Worm (Caenorhabditis elegans) whole organism, young adult: ENCODE results near the gene T26C11.8.

Experiments
- C17E4.6 ChIP-seq: fragments of 200-800 bp; sonication (Bioruptor generic); IDR thresholded peaks from 2 replicates; pipeline ENCODE4 v1.3.6; 2022; ENCODE audit warnings: missing genetic modification reagents, missing genetic modification characterization, missing compliant biosample characterization
- bed-1 ChIP-seq: fragments of 200-800 bp; sonication (Bioruptor generic); IDR thresholded peaks from 2 replicates; pipeline ENCODE4 v1.3.6; 2022; ENCODE audit warnings: missing genetic modification reagents, missing genetic modification characterization, missing compliant biosample characterization
- dpff-1 ChIP-seq: sonication (generic microtip); optimal IDR thresholded peaks from 2 replicates; lab custom pipeline; 2017; ENCODE audit warnings: mild to moderate bottlenecking, missing genetic modification characterization, missing compliant biosample characterization
- egrh-3 ChIP-seq: fragments of 200-800 bp; sonication (Bioruptor generic); IDR thresholded peaks from 2 replicates; pipeline ENCODE4 v1.3.6; 2022; ENCODE audit warnings: missing genetic modification reagents, missing genetic modification characterization, missing compliant biosample characterization
- lin-26 ChIP-seq: fragments of 200-800 bp; sonication (Bioruptor generic); IDR thresholded peaks from 2 replicates; pipeline ENCODE4 v1.3.6; 2022; ENCODE audit warnings: missing genetic modification reagents, missing genetic modification characterization, missing compliant biosample characterization
- madf-6 ChIP-seq: fragments of 200-800 bp; sonication (Bioruptor generic); IDR thresholded peaks from 2 replicates; pipeline ENCODE4 v1.3.6; 2022; ENCODE audit warnings: missing genetic modification reagents, missing genetic modification characterization, missing compliant biosample characterization
- nfya-1 ChIP-seq: sonication (generic microtip); optimal IDR thresholded peaks from 2 replicates; lab custom pipeline; 2017; ENCODE audit warnings: antibody characterized with exemption, missing compliant biosample characterization, missing genetic modification characterization, borderline replicate concordance; ENCODE audit not compliant: insufficient read depth
- snpc-4 ChIP-seq, 5 experiments: fragments of 150-350 bp in 1 of 5; sonication (generic microtip) in 4 of 5; optimal IDR thresholded peaks; 2 replicates each; lab custom pipeline; 2014 to 2018; ENCODE audit warnings: missing genetic modification characterization in 5 of 5, missing biosample characterization in 3 of 5, antibody characterized with exemption in 2 of 5, mild to moderate bottlenecking in 2 of 5, missing compliant biosample characterization in 2 of 5, missing genotype in 2 of 5, moderate library complexity in 2 of 5, missing genetic modification reagents in 1 of 5
- unc-62 ChIP-seq: fragments of 150-350 bp; optimal IDR thresholded peaks from 2 replicates; lab custom pipeline; 2014; ENCODE audit warnings: missing biosample characterization, missing genetic modification reagents, missing genetic modification characterization
- zim-3 ChIP-seq: sonication (generic microtip); optimal IDR thresholded peaks from 2 replicates; lab custom pipeline; 2017; ENCODE audit warnings: mild to moderate bottlenecking, missing genetic modification characterization, moderate library complexity, missing compliant biosample characterization

DNA sequence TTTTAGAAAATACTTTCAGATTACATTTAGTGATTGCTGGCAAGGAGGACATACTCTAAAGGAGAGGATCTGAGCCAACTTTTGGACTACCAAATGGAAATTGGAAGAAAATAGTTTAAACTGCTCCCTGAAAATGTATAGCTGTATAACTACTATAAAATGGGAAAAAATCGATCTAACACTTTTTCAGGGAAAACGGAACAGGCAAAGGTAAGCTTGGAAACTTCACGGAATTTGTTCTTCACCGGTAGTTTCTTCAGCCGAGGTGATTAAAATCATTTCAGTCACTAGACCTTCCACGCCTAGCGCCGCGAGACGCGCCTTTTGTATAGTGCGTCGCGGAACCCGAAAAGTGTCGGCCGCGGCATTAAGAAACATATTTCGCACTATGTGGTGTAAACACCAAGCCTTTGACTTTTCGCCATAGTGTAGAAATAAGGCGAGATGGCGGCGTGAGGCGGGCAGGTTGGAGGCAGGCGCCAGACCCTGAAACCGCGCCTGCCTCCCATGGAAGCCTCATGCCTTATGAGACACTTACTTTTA is 35.2 kb upstream of the T26C11.8 start, which contains the start of gene C14E2.5:
- TF ChIP-seq unc-62 (GFP tag; lab: Kevin White, UChicago) = no peak
- TF ChIP-seq dpff-1 (tag; lab: Kevin White, UChicago) = no peak
- TF ChIP-seq lin-26 (GFP tag; lab: Robert Waterston, UW) = no peak
- TF ChIP-seq nfya-1 (tag; lab: Kevin White, UChicago) = no peak
- TF ChIP-seq C17E4.6 (GFP tag; lab: Robert Waterston, UW) = no peak
- TF ChIP-seq snpc-4 (GFP tag; optimal IDR thresholded peaks at IDR 0.05; lab: Kevin White, UChicago) = no peak
- TF ChIP-seq snpc-4 (tag; optimal IDR thresholded peaks at IDR 0.05; lab: Kevin White, UChicago) = peak in 2 of 4 experiments; percentile 56 to 84
- TF ChIP-seq zim-3 = no peak
- no peak for TF ChIP-seq bed-1 (GFP tag; lab: Robert Waterston, UW)
- TF ChIP-seq madf-6 (GFP tag; lab: Robert Waterston, UW) = no peak
- TF ChIP-seq egrh-3 = no peak
